Fruit fly (Drosophila melanogaster) whole organism, embryonic: ENCODE measurements around the gene Eato.

Experiments
- Antp ChIP-seq: fragments of 200-800 bp; sonication (Bioruptor generic); optimal IDR thresholded peaks from 3 replicates; lab custom pipeline; 2016; ENCODE audit warnings: missing biosample characterization, missing genetic modification characterization
- Atf3 ChIP-seq: fragments of 200-800 bp; sonication (Bioruptor generic); optimal IDR thresholded peaks from 3 replicates; lab custom pipeline; 2016; ENCODE audit warnings: missing biosample characterization, missing genetic modification characterization
- B-H2 ChIP-seq: fragments of 200-800 bp; sonication (Bioruptor generic); optimal IDR thresholded peaks from 2 replicates; lab custom pipeline; 2018; ENCODE audit warnings: missing biosample characterization, mild to moderate bottlenecking, missing genetic modification characterization
- CG11247 ChIP-seq: fragments of 200-800 bp; sonication (Bioruptor generic); IDR thresholded peaks from 2 replicates; pipeline ENCODE4 v1.3.6; 2022; ENCODE audit warnings: missing biosample characterization, missing genetic modification characterization
- CG12155 ChIP-seq: fragments of 200-800 bp; sonication (Bioruptor generic); optimal IDR thresholded peaks from 3 replicates; lab custom pipeline; 2016; ENCODE audit warnings: missing biosample characterization, missing genetic modification characterization
- CG12391 ChIP-seq: fragments of 200-800 bp; sonication (Bioruptor generic); optimal IDR thresholded peaks from 3 replicates; lab custom pipeline; 2018; ENCODE audit warnings: missing biosample characterization, mild to moderate bottlenecking, missing genetic modification characterization, moderate library complexity
- CG13287 ChIP-seq: fragments of 200-800 bp; sonication (Bioruptor generic); IDR thresholded peaks from 2 replicates; pipeline ENCODE4 v1.3.6; 2022; ENCODE audit warnings: missing biosample characterization, missing genetic modification characterization; ENCODE audit not compliant: partially characterized antibody
- CG13775 ChIP-seq: fragments of 200-800 bp; sonication (Bioruptor generic); optimal IDR thresholded peaks from 3 replicates; lab custom pipeline; 2017; ENCODE audit warnings: missing biosample characterization, mild to moderate bottlenecking, missing genetic modification characterization
- CG14014 ChIP-seq: fragments of 200-800 bp; sonication (Bioruptor generic); IDR thresholded peaks from 2 replicates; pipeline ENCODE4 v1.3.6; 2022; ENCODE audit warnings: missing biosample characterization, missing genetic modification characterization
- CG1602 ChIP-seq: fragments of 200-800 bp; sonication (Bioruptor generic); optimal IDR thresholded peaks from 3 replicates; lab custom pipeline; 2016; ENCODE audit warnings: missing biosample characterization, missing genetic modification characterization
- CG16813 ChIP-seq: fragments of 200-800 bp; sonication (Bioruptor generic); IDR thresholded peaks from 3 replicates; pipeline ENCODE4 v1.3.6; 2022; ENCODE audit warnings: missing biosample characterization, missing genetic modification characterization; ENCODE audit not compliant: partially characterized antibody
- CG2129 ChIP-seq: fragments of 200-800 bp; sonication (Bioruptor generic); IDR thresholded peaks from 2 replicates; pipeline ENCODE4 v1.3.6; 2022; ENCODE audit warnings: missing biosample characterization, missing genetic modification characterization; ENCODE audit not compliant: partially characterized antibody
- CG31388 ChIP-seq: fragments of 200-800 bp; sonication (Bioruptor generic); optimal IDR thresholded peaks from 2 replicates; lab custom pipeline; 2016; ENCODE audit warnings: missing biosample characterization, missing genetic modification characterization
- CG34224 ChIP-seq: fragments of 200-800 bp; sonication (Bioruptor generic); IDR thresholded peaks from 3 replicates; pipeline ENCODE4 v1.3.6; 2022; ENCODE audit warnings: missing biosample characterization, missing genetic modification characterization; ENCODE audit not compliant: partially characterized antibody
- CG4424 ChIP-seq: fragments of 200-800 bp; sonication (Bioruptor generic); optimal IDR thresholded peaks from 3 replicates; lab custom pipeline; 2016; ENCODE audit warnings: missing biosample characterization, missing genetic modification characterization
- CG4854 ChIP-seq: fragments of 200-800 bp; sonication (Bioruptor generic); optimal IDR thresholded peaks from 2 replicates; lab custom pipeline; 2016; ENCODE audit warnings: missing biosample characterization, missing genetic modification characterization, inconsistent platforms
- CG6791 ChIP-seq: fragments of 200-800 bp; sonication (Bioruptor generic); IDR thresholded peaks from 3 replicates; pipeline ENCODE4 v1.3.6; 2022; ENCODE audit warnings: missing biosample characterization, missing genetic modification characterization; ENCODE audit not compliant: partially characterized antibody
- CG7963 ChIP-seq: fragments of 200-800 bp; sonication (Bioruptor generic); IDR thresholded peaks from 3 replicates; pipeline ENCODE4 v1.3.6; 2022; ENCODE audit warnings: missing biosample characterization, missing genetic modification characterization; ENCODE audit not compliant: partially characterized antibody
- CHES-1-like ChIP-seq: fragments of 200-800 bp; sonication (Bioruptor generic); optimal IDR thresholded peaks from 2 replicates; lab custom pipeline; 2016; ENCODE audit warnings: missing biosample characterization, missing genetic modification characterization
- Dfd ChIP-seq, 2 experiments: fragments of >200 bp; optimal IDR thresholded peaks; 2 replicates each; lab custom pipeline; 2017; ENCODE audit warnings: missing biosample characterization in 2 of 2, missing genetic modification characterization in 2 of 2
- Doc2 ChIP-seq: fragments of 200-800 bp; sonication (Bioruptor generic); IDR thresholded peaks from 2 replicates; pipeline ENCODE4 v1.3.6; 2022; ENCODE audit warnings: missing biosample characterization, missing genetic modification characterization
- Dref ChIP-seq: fragments of 200-800 bp; sonication (Bioruptor generic); IDR thresholded peaks from 2 replicates; pipeline ENCODE4 v1.3.6; 2022; ENCODE audit warnings: missing biosample characterization, missing genetic modification characterization
- HLH54F ChIP-seq: fragments of 200-800 bp; sonication (Bioruptor generic); optimal IDR thresholded peaks from 3 replicates; lab custom pipeline; 2016; ENCODE audit warnings: missing biosample characterization, missing genetic modification characterization
- HmgZ ChIP-seq: fragments of 200-800 bp; sonication (Bioruptor generic); optimal IDR thresholded peaks from 2 replicates; lab custom pipeline; 2018; ENCODE audit warnings: missing biosample characterization, mild to moderate bottlenecking, missing genetic modification characterization
- Hr3 ChIP-seq: fragments of 200-800 bp; sonication (Bioruptor generic); optimal IDR thresholded peaks from 3 replicates; lab custom pipeline; 2016; ENCODE audit warnings: missing biosample characterization, missing genetic modification characterization
- Lhr ChIP-seq: fragments of 200-800 bp; sonication (Bioruptor generic); optimal IDR thresholded peaks from 3 replicates; lab custom pipeline; 2017; ENCODE audit warnings: mild to moderate bottlenecking, missing biosample characterization, missing genetic modification reagents, missing genetic modification characterization
- MBD-R2 ChIP-seq: fragments of 200-800 bp; sonication (Bioruptor generic); IDR thresholded peaks from 2 replicates; pipeline ENCODE4 v1.3.6; 2022; ENCODE audit warnings: missing biosample characterization, missing genetic modification characterization
- Mes4 ChIP-seq: fragments of 200-800 bp; sonication (Bioruptor generic); optimal IDR thresholded peaks from 2 replicates; lab custom pipeline; 2016; ENCODE audit warnings: missing biosample characterization, missing genetic modification characterization
- Rfx ChIP-seq: fragments of 200-800 bp; sonication (Bioruptor generic); IDR thresholded peaks from 2 replicates; pipeline ENCODE4 v1.3.6; 2022; ENCODE audit warnings: missing biosample characterization, missing genetic modification characterization
- amos ChIP-seq: fragments of 200-800 bp; sonication (Bioruptor generic); IDR thresholded peaks from 2 replicates; pipeline ENCODE4 v1.3.6; 2022; ENCODE audit warnings: missing biosample characterization, missing genetic modification characterization; ENCODE audit not compliant: partially characterized antibody
- ara ChIP-seq: fragments of 200-800 bp; sonication (Bioruptor generic); IDR thresholded peaks from 2 replicates; pipeline ENCODE4 v1.3.6; 2022; ENCODE audit warnings: missing biosample characterization, missing genetic modification characterization
- cad ChIP-seq: fragments of >200 bp; optimal IDR thresholded peaks from 2 replicates; lab custom pipeline; 2017; ENCODE audit warnings: missing biosample characterization, missing genetic modification characterization
- da ChIP-seq: fragments of 200-800 bp; sonication (Bioruptor generic); optimal IDR thresholded peaks from 2 replicates; lab custom pipeline; 2016; ENCODE audit warnings: missing biosample characterization, missing genetic modification characterization
- fd96Cb ChIP-seq: fragments of 200-800 bp; sonication (Bioruptor generic); optimal IDR thresholded peaks from 2 replicates; lab custom pipeline; 2018; ENCODE audit warnings: missing biosample characterization, mild to moderate bottlenecking, missing genetic modification characterization, moderate library complexity
- gce ChIP-seq: fragments of 200-800 bp; sonication (Bioruptor generic); IDR thresholded peaks from 3 replicates; pipeline ENCODE4 v1.3.6; 2022; ENCODE audit warnings: missing biosample characterization, missing genetic modification characterization
- hkb ChIP-seq, 2 experiments: fragments of 200-800 bp in 1 of 2; fragments of >200 bp in 1 of 2; sonication (Bioruptor generic) in 1 of 2; IDR thresholded peaks in 1 of 2; optimal IDR thresholded peaks in 1 of 2; 2 replicates each; pipeline versions ENCODE4 v1.3.6 to Lab custom; 2017 to 2022; ENCODE audit warnings: missing biosample characterization in 1 of 2, missing genetic modification characterization in 1 of 2
- ken ChIP-seq: fragments of 200-800 bp; sonication (Bioruptor generic); IDR thresholded peaks from 3 replicates; pipeline ENCODE4 v1.3.6; 2022; ENCODE audit warnings: missing biosample characterization, missing genetic modification characterization
- knrl ChIP-seq: fragments of 200-800 bp; sonication (Bioruptor generic); IDR thresholded peaks from 3 replicates; pipeline ENCODE4 v1.3.6; 2022; ENCODE audit warnings: missing biosample characterization, missing genetic modification characterization; ENCODE audit not compliant: partially characterized antibody
- maf-S ChIP-seq: fragments of 200-800 bp; sonication (Bioruptor generic); optimal IDR thresholded peaks from 2 replicates; lab custom pipeline; 2016; ENCODE audit warnings: missing biosample characterization, missing genetic modification characterization
- mirr ChIP-seq: fragments of 200-800 bp; sonication (Bioruptor generic); optimal IDR thresholded peaks from 3 replicates; lab custom pipeline; 2018; ENCODE audit warnings: missing biosample characterization, mild to moderate bottlenecking, missing genetic modification characterization
- nerfin-2 ChIP-seq: fragments of 200-800 bp; sonication (Bioruptor generic); IDR thresholded peaks from 2 replicates; pipeline ENCODE4 v1.3.6; 2022; ENCODE audit warnings: missing biosample characterization, missing genetic modification characterization; ENCODE audit not compliant: partially characterized antibody
- pita ChIP-seq: fragments of 200-800 bp; sonication (Bioruptor generic); optimal IDR thresholded peaks from 2 replicates; lab custom pipeline; 2017; ENCODE audit warnings: missing biosample characterization, mild to moderate bottlenecking, missing genetic modification characterization
- pnt ChIP-seq: fragments of 200-800 bp; sonication (Bioruptor generic); optimal IDR thresholded peaks from 3 replicates; lab custom pipeline; 2016; ENCODE audit warnings: missing biosample characterization, missing genetic modification characterization
- prd ChIP-seq, 3 experiments: fragments of >200 bp in 2 of 3; fragments of 200-800 bp in 1 of 3; sonication (Bioruptor generic) in 1 of 3; optimal IDR thresholded peaks in 2 of 3; IDR thresholded peaks in 1 of 3; 2 replicates in 2 of 3; 3 replicates in 1 of 3; pipeline versions ENCODE4 v1.3.6 to Lab custom; 2017 to 2022; ENCODE audit warnings: missing biosample characterization in 1 of 3, missing genetic modification characterization in 1 of 3
- seq ChIP-seq: fragments of 200-800 bp; sonication (Bioruptor generic); IDR thresholded peaks from 2 replicates; pipeline ENCODE4 v1.3.6; 2022; ENCODE audit warnings: missing biosample characterization, missing genetic modification characterization
- slou ChIP-seq: fragments of 200-800 bp; sonication (Bioruptor generic); optimal IDR thresholded peaks from 3 replicates; lab custom pipeline; 2016; ENCODE audit warnings: missing biosample characterization, missing genetic modification characterization
- ssp ChIP-seq: fragments of 200-800 bp; sonication (Bioruptor generic); IDR thresholded peaks from 2 replicates; pipeline ENCODE4 v1.3.6; 2022; ENCODE audit warnings: missing biosample characterization, missing genetic modification characterization
- tna ChIP-seq: fragments of 200-800 bp; sonication (Bioruptor generic); IDR thresholded peaks from 2 replicates; pipeline ENCODE4 v1.3.6; 2022; ENCODE audit warnings: missing biosample characterization, missing genetic modification characterization; ENCODE audit not compliant: partially characterized antibody
- vvl ChIP-seq: fragments of 200-800 bp; sonication (Bioruptor generic); IDR thresholded peaks from 2 replicates; pipeline ENCODE4 v1.3.6; 2022; ENCODE audit warnings: missing biosample characterization, missing genetic modification characterization

Eato gene

DNA sequence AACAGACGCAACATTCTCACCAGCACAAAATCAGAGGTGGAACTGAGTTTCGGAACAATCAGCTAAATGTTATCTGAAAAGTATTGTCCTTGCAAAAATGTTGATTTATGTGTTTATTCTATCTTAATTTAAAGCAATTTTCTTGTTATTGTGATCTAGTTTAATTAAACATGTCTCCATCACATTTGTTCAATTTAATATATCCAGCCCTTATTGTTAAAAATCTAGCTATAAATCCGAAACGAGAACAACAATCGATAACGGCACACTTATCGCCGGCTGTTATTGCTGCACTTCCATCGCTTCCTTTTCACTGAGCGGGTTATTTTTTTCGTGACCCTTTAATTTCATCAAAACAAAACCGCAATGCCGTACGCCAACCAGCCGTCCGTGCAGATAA lies 49.2 kb downstream of the Eato start, which contains the start of the genes GatC, PolG2 and Polr2C (continued):
- TF ChIP-seq Lhr (GFP tag; lab: Kevin White, UChicago) = peak; percentile 26
- peak; percentile 11 for TF ChIP-seq pnt
- peak; percentile 69 for TF ChIP-seq CG12391
- no peak for TF ChIP-seq gce (GFP tag; lab: Robert Waterston, UW)
- TF ChIP-seq CG14014 (GFP tag; lab: Robert Waterston, UW) = peak; percentile 43; the same call in 1 of the 2 replicates
- TF ChIP-seq fd96Cb (tag; lab: Kevin White, UChicago) = no peak
- peak; percentile 9 for TF ChIP-seq Mes4
- peak; percentile 70 for TF ChIP-seq vvl
- no peak for TF ChIP-seq ara (GFP tag; lab: Robert Waterston, UW)
- no peak for TF ChIP-seq mirr
- TF ChIP-seq CG13775 (GFP tag; lab: Kevin White, UChicago) = peak; percentile 62
- peak; percentile 52 for TF ChIP-seq CG2129 (GFP tag; lab: Robert Waterston, UW)
- peak; percentile 47; the same call in 1 of the 3 replicates for TF ChIP-seq ken (GFP tag; lab: Robert Waterston, UW)
- peak; percentile 15 for TF ChIP-seq CG1602 (GFP tag; lab: Kevin White, UChicago)
- peak; percentile 81 for TF ChIP-seq nerfin-2 (GFP tag; lab: Robert Waterston, UW)
- TF ChIP-seq ssp (GFP tag; lab: Robert Waterston, UW) = peak; percentile 79
- TF ChIP-seq CG6791 = peak; percentile 77
- peak; percentile 49 for TF ChIP-seq da (GFP tag; lab: Kevin White, UChicago)
- TF ChIP-seq HmgZ (tag; lab: Kevin White, UChicago) = peak; percentile 61
- TF ChIP-seq Atf3 (GFP tag; lab: Kevin White, UChicago) = peak; percentile 35
- peak; percentile 73 for TF ChIP-seq CG7963 (GFP tag; lab: Robert Waterston, UW)
- peak; percentile 69 for TF ChIP-seq Rfx (GFP tag; lab: Robert Waterston, UW)
- peak; percentile 78 for TF ChIP-seq CG16813
- no peak for TF ChIP-seq pita (GFP tag; lab: Kevin White, UChicago)
- peak; percentile 94 for TF ChIP-seq CG34224
- peak; percentile 22 for TF ChIP-seq B-H2 (GFP tag; lab: Kevin White, UChicago)
- no peak for TF ChIP-seq cad (GFP tag; lab: Kevin White, UChicago)
- TF ChIP-seq seq (GFP tag; lab: Robert Waterston, UW) = peak; percentile 30; the same call in 1 of the 2 replicates
- peak; percentile 80 for TF ChIP-seq Dref
- TF ChIP-seq Antp = no peak
- peak; percentile 61 for TF ChIP-seq CG11247
- TF ChIP-seq CG12155 (GFP tag; lab: Kevin White, UChicago) = peak; percentile 25
- peak; percentile 72 for TF ChIP-seq CHES-1-like (GFP tag; lab: Kevin White, UChicago)
- TF ChIP-seq amos = peak; percentile 79; the same call in 1 of the 2 replicates
- TF ChIP-seq maf-S (GFP tag; lab: Kevin White, UChicago) = peak; percentile 43
- TF ChIP-seq hkb (optimal IDR thresholded peaks at IDR 0.05; lab: Kevin White, UChicago) = peak; percentile 74
- no peak for TF ChIP-seq hkb (GFP tag; IDR thresholded peaks at IDR 0.05; lab: Robert Waterston, UW)
- TF ChIP-seq CG4424 (GFP tag; lab: Kevin White, UChicago) = peak; percentile 6
- TF ChIP-seq MBD-R2 (GFP tag; lab: Robert Waterston, UW) = peak; percentile 82
- peak; percentile 90 for TF ChIP-seq tna (GFP tag; lab: Robert Waterston, UW)
- TF ChIP-seq prd (optimal IDR thresholded peaks at IDR 0.05; lab: Kevin White, UChicago) = no peak
- TF ChIP-seq prd (GFP tag; IDR thresholded peaks at IDR 0.05; lab: Robert Waterston, UW) = peak; percentile 47; the same call in 2 of the 3 replicates
- no peak for TF ChIP-seq slou (GFP tag; lab: Kevin White, UChicago)
- peak; percentile 2 for TF ChIP-seq CG4854 (GFP tag; lab: Kevin White, UChicago)
- TF ChIP-seq CG31388 = no peak
- TF ChIP-seq CG13287 (GFP tag; lab: Robert Waterston, UW) = peak; percentile 89
- TF ChIP-seq HLH54F (GFP tag; lab: Kevin White, UChicago) = peak; percentile 41
- no peak for TF ChIP-seq Dfd (GFP tag; optimal IDR thresholded peaks at IDR 0.05; lab: Kevin White, UChicago)
- peak; percentile 81 for TF ChIP-seq knrl (GFP tag; lab: Robert Waterston, UW)
- TF ChIP-seq Doc2 (GFP tag; lab: Robert Waterston, UW) = no peak
- TF ChIP-seq Hr3 (GFP tag; lab: Kevin White, UChicago) = peak; percentile 52
